Worm (Caenorhabditis elegans): ENCODE results near the gene T21D9.2.

Gene T21D9.2

DNA sequence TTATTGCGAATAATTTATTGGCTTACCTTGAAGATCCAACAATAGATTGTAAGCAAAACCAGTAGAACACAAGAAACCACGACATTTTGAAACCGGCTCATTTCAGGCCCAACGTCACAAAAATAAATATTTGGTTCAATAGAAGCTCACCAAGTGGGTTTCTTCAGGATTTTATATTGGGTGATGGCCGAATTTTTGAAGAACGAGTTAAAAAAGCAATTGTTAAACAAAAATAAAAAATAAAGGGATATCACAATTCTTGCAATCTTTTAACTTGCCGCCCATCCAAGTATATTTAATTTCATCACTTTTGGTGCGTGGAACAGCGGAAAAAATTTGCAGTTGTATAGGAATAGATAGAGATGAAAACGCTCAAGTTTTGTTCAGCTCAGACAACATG lies at the start of gene T21D9.2:
Gene T21D9.2, minus strand, starts transcription at position 101 of the 400 bp plus-strand sequence.
- TF ChIP-seq ceh-43 (GFP tag; optimal IDR thresholded peaks at IDR 0.05) (no peak), elt-3 (tag; optimal IDR thresholded peaks at IDR 0.05) (no peak), sptf-1 (tag; optimal IDR thresholded peaks at IDR 0.05) (no peak), nhr-237 (tag; optimal IDR thresholded peaks at IDR 0.05) (no peak), unc-62 (GFP tag; optimal IDR thresholded peaks at IDR 0.05) (no peak), zip-8 (tag; optimal IDR thresholded peaks at IDR 0.05) (no peak), flh-1 (GFP tag; optimal IDR thresholded peaks at IDR 0.05) (no peak)

- no peak for TF ChIP-seq ces-1 (GFP tag; optimal IDR thresholded peaks at IDR 0.05)
- TF ChIP-seq hlh-1 (tag; optimal IDR thresholded peaks at IDR 0.05): no peak
- peak; percentile 35 for TF ChIP-seq ham-2 (GFP tag; optimal IDR thresholded peaks at IDR 0.05)
- TF ChIP-seq mab-5 (tag; optimal IDR thresholded peaks at IDR 0.05): no peak
- peak; percentile 87 for TF ChIP-seq blmp-1 (tag; optimal IDR thresholded peaks at IDR 0.05)
- peak; percentile 95 for TF ChIP-seq elt-1 (tag; optimal IDR thresholded peaks at IDR 0.05; ENCODE audit: borderline replicate concordance, insufficient read depth)
- TF ChIP-seq elt-3 (tag; optimal IDR thresholded peaks at IDR 0.05): peak; percentile 48
Observed at ce11 chrX:2145629-2146028, 48.9 kb upstream of the T21D9.2 start, which contains the start of gene dpy-3. dpy-3 (minus strand) TSS chrX:2145647.

DNA sequence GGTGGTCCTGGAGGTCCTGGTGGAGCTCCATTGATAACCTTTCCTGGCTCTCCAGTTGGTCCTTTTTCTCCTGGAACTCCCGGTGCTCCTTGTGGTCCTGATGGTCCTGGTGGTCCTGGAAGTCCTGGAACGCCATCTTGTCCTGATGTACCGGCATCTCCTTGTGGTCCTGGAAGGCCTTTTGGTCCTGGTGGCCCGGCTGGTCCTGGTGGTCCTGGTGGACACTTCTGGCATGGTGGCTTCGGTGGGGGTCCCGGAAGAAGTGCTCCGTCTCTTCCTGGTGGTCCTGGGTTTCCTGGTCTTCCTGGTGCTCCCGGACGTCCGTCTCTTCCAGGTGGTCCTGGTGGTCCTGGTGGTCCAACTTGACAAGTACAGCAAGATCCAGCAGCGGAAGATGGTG lies 48.2 kb upstream of the T21D9.2 start:
- TF ChIP-seq sem-2 (GFP tag; optimal IDR thresholded peaks at IDR 0.05): no peak

DNA sequence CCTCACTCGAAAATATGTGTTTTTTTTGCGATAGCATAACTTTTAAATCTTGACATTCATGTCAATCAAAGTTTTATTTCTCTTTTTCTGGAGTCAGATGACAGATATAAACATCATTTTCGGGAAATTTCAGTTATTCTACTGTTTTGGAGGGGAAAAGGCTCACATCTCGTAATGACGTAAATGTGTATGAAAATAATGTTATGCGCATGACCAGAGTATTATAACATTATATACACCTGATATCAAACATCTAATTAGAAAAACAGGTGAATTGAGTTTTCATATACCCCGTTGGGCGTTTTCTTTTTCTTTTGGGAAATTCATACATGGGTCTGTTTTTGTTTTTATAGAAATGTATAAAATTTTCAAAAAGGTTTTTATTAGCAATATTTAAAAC lies 47.5 kb upstream of the T21D9.2 start:
- TF ChIP-seq mab-5 (tag; optimal IDR thresholded peaks at IDR 0.05): no peak
- TF ChIP-seq mep-1 (tag; optimal IDR thresholded peaks at IDR 0.05): no peak
- no peak for TF ChIP-seq cnd-1 (tag; optimal IDR thresholded peaks at IDR 0.05)
- no peak for TF ChIP-seq elt-1 (tag; optimal IDR thresholded peaks at IDR 0.05; ENCODE audit: borderline replicate concordance, insufficient read depth)
- TF ChIP-seq tbx-8 (GFP tag; optimal IDR thresholded peaks at IDR 0.05): no peak
- no peak for TF ChIP-seq unc-62 (GFP tag; optimal IDR thresholded peaks at IDR 0.05)
- no peak for TF ChIP-seq pha-4 (tag; optimal IDR thresholded peaks at IDR 0.05)
- TF ChIP-seq elt-3 (tag; optimal IDR thresholded peaks at IDR 0.05): no peak
- no peak for TF ChIP-seq drap-1 (GFP tag; optimal IDR thresholded peaks at IDR 0.05)
- no peak for TF ChIP-seq mls-2 (tag; optimal IDR thresholded peaks at IDR 0.05)
- TF ChIP-seq nhr-237 (tag; optimal IDR thresholded peaks at IDR 0.05): no peak
- TF ChIP-seq lin-32 (GFP tag; optimal IDR thresholded peaks at IDR 0.05): no peak
- no peak for TF ChIP-seq ztf-11 (tag; optimal IDR thresholded peaks at IDR 0.05)
- no peak for TF ChIP-seq blmp-1 (tag; optimal IDR thresholded peaks at IDR 0.05)

DNA sequence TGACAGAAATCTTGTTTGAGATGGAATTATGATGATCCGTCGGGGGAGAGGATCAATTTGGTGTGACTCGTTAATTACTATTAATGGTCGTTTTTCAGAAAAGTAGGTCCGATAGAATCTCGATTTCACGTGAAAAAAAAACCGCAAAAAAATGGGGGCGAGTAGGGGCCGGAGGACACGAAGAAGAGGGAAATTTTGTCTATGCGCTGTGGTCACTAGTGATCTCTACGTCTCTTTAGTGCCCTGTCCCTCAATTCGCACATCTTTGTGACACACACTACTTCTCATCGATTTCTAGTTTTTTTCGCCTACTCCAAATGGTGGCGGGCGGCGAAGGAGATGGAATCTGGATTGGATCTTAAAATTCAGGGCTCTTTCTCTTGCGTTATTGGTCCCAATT lies 43.9 kb upstream of the T21D9.2 start:
- TF ChIP-seq ces-1 (GFP tag; optimal IDR thresholded peaks at IDR 0.05): peak; percentile 44
- TF ChIP-seq nhr-76 (tag; optimal IDR thresholded peaks at IDR 0.05): no peak

ce11 chrX:2138923-2139322 lies 42.2 kb upstream of the T21D9.2 start:
- TF ChIP-seq ceh-39 (tag; optimal IDR thresholded peaks at IDR 0.05): no peak
- peak; percentile 53 for TF ChIP-seq hlh-1 (tag; optimal IDR thresholded peaks at IDR 0.05)
- no peak for TF ChIP-seq ham-2 (GFP tag; optimal IDR thresholded peaks at IDR 0.05)

DNA sequence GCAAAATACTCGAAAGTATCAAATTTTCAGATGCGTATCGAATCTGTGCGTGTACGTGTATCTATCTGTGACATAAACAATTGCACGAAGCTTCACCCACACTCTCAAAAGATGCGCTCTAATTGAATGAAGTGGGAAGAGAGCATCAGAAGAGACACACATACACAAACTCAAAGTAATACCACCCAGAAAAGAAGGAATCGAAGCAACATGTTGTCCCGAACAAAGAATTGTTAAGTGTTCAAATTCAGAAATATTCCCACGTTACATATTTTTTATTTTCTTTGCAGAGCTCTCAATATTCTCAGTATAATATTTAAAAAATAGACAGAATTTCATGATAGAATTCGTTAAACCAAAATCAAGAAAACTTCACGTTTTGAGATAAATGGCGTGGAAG lies 40.2 kb upstream of the T21D9.2 start:
- TF ChIP-seq blmp-1 (tag; optimal IDR thresholded peaks at IDR 0.05) (no peak), nhr-237 (tag; optimal IDR thresholded peaks at IDR 0.05) (no peak), sem-2 (GFP tag; optimal IDR thresholded peaks at IDR 0.05) (no peak), drap-1 (GFP tag; optimal IDR thresholded peaks at IDR 0.05) (no peak), lin-32 (GFP tag; optimal IDR thresholded peaks at IDR 0.05) (no peak), ces-1 (GFP tag; optimal IDR thresholded peaks at IDR 0.05) (peak; percentile 62), mep-1 (tag; optimal IDR thresholded peaks at IDR 0.05) (no peak)

ce11 chrX:2131650-2132049 lies 34.9 kb upstream of the T21D9.2 start, which contains the start of gene F53B1.9:
F53B1.9 (minus strand) TSS chrX:2131844.
- TF ChIP-seq sem-2 (GFP tag; optimal IDR thresholded peaks at IDR 0.05): no peak
- TF ChIP-seq ces-1 (GFP tag; optimal IDR thresholded peaks at IDR 0.05): peak; percentile 2

Data from whole organism, mixed stage, embryonic.